Worm (Caenorhabditis elegans) whole organism, L2 larva: ENCODE measurements around the gene sdn-1.

Source experiments
- ama-1 ChIP-seq: fragments of 150-350 bp; optimal IDR thresholded peaks from 2 replicates; lab custom pipeline; 2018; ENCODE audit warnings: inconsistent platforms
- fos-1 ChIP-seq: fragments of 150-350 bp; optimal IDR thresholded peaks from 2 replicates; lab custom pipeline; 2014; ENCODE audit warnings: missing biosample characterization, missing genetic modification characterization
- nhr-10 ChIP-seq: sonication (generic microtip); optimal IDR thresholded peaks from 2 replicates; lab custom pipeline; 2017; ENCODE audit warnings: missing biosample characterization, missing genetic modification characterization

DNA sequence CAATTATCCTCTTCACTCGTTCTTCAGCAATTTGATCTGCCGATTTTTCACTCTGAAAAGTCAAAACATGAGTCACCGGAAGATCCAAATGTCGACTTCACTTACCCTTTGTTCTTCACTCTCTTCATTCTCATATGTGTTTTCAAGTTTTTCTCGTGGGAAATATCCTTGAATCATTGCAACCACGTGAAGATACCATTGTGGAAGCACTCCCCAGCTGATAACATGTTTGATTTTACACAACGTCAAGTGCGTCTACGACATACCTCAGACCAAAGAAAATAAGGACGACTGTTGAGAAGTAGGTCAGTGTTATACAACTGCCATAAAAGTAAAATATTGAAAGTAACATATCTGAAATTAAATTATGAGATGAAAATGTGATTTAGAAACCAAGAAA, 35.3 kb upstream of the sdn-1 start, which contains the start of gene M79.2:
- TF ChIP-seq fos-1 (peak; percentile 39), nhr-10 (tag; lab: Kevin White, UChicago) (no peak), ama-1 (lab: Kevin White, UChicago) (no peak)
